Fruit fly (Drosophila melanogaster): Measurements from ENCODE around the gene Cyp308a1.

Gene Cyp308a1

DNA sequence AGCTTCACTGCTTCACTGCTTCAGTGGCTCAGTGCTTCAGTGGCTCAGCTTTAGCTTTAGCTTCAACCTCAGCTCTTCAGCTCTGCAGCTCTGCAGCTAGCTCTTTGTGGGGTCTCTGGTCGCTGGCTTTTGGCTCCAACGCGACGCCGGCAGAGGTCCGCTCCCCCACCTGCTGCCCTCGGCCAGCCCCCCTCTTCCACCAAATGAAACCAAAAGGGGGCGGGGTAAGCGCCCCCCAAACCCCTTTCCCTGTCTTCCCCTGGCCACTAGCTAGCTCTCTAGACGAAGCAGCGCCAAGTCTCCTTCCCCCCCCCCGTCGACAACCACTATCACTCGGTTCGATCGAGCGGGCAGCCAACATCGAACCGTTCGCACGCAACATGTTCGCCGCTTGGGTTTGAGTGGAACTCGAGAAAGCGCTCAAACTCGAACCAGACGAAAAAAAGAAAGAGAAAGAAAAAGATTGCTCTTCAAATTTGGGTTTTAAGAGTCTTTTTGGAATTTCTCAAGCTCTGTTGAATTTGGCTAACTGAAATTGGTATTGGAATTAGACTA lies 16.6 kb upstream of the Cyp308a1 start, which contains the start of gene Cyp18a1:
TSS of gene Cyp18a1 (minus strand) at position 95 of the 555 bp plus-strand sequence.
- no peak for TF ChIP-seq noc (tag; optimal IDR thresholded peaks at IDR 0.05)

DNA sequence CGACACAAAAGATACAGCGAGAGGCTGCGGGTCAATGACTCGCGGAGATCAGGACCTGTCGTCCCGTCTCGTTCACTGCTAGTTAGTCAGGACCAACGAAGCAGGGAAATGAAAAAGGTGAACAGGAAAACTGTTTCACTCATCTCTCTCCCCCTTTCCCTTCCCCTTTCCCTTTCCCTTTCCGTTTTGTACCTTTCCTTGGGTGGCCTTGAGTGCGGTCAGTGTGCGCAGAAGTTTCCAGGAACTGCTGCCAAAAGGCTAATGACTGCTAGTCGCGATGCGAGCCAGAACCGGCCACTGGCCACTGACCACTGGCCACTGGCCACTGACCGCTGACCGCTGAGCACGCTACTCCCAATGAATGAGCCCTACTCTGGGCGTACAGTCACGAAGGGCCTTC lies 14.1 kb upstream of the Cyp308a1 start:
- no peak for TF ChIP-seq noc (tag; optimal IDR thresholded peaks at IDR 0.05)

DNA sequence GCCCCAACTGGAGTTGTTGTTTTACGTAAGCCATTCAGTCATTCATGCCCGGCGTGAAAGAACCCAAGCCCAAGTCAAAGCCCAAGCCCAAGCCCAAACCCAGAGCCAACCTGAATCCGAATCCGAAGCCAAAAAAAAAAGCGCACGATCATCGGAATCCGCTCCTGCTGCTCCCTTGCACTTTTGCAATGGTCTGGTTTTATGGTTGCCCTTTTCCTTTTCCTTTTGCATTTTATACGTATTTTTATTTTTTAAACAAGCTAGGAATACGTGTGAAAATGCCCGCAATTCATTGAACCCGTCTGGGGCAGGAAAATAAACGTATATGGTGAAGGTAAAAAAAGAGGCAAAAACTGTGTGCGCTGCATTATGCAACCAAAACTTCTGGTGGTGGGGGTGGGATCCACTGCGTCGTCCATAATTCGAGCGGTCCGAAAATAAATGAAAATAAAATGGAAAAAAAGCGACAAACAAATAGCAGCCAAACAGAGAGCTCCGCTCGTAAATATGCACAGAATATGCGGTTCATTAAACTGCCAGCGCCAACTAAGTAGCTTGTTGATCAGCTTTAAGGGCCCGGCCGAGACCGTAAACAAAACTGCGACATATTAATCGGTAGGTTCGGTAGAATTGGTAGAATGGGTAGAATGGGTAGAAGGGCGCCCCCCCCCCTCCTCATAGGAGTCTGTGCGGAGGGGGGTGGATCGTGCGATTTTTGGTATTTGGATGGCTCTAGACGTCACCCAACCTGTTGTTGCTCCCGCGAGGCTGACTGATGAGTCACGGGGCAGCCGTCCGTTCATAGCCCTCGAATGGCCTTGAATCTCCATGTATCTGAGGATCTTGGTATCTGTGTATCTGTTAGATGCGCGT lies 10.2 kb upstream of the Cyp308a1 start:
- TF ChIP-seq noc (tag; optimal IDR thresholded peaks at IDR 0.05), result no peak

DNA sequence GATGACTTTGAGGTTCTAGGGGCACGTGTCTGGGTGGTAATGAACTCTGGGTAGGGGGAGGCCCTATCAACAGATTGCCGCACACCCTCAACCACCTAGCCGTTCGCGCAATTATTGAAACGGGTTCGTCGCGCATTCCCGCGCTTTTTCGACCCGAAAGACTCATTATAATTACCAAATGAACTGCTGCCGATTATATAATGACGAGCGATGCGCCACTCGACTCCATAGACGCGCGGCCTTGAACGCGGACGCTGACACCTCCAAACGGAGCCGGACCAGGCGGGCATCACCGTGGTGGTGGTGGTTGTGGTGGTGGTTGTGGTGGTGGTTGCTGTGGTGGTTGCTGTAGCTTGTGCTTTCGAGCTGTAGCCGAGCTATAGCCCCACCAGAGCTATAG lies 9.1 kb upstream of the Cyp308a1 start:
- no peak for TF ChIP-seq noc (tag; optimal IDR thresholded peaks at IDR 0.05)

DNA sequence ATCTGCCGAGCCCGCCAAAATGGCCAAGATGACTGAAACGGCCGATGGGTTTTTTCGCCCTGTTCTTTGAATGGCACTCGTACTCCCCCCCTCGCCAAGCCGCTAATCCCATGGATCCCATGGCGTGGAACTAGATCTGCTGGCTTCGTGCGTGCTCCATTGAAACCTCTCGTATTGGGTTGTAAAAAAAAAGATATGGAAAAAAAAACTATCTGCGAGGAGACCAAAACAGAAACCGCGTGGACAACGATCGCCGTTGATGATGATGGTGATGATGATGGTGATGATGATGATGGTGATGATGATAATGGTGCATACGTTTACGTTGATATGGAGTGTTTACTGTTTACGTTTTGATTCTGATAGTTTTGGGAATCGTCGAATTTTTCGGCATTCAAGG lies 7.9 kb upstream of the Cyp308a1 start:
- no peak for TF ChIP-seq noc (tag; optimal IDR thresholded peaks at IDR 0.05)

DNA sequence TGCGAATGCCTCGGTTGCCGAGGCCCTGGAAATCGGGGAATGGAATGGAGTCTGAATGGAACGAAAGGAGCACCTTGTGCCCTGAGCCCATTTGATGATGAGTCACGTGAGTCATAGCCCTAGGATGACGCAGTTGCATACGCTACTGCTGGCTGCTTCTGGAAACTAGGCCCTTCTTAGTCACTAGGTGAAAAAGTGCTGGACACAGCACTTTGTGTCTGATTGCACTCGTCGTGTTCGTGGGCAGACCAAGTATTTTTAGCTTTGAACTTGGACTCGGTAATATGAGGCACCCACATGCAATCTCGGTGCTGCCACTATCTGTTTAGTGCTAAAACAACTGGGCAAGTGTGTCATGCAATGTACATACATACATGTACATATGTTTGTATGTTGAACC lies 7.4 kb upstream of the Cyp308a1 start:
- no peak for TF ChIP-seq noc (tag; optimal IDR thresholded peaks at IDR 0.05)

DNA sequence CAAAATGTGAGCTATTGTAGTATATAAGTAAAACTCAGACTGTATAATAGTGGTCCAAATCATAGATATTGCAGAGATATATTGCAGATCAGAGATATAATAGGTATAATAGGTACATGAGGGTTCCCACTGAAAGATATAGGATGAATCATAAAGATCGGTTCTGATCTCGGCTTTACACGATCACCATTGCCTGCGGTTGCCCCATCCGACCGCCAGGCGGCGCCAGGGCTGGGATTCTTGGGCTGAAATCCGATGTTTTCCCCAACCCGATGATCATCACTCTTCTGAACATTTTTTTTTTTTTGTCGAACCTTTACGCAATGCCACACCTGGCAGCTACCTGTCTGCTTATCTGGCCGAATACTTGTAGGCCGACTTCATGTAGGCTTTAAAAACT lies 5.8 kb upstream of the Cyp308a1 start:
- no peak for TF ChIP-seq noc (tag; optimal IDR thresholded peaks at IDR 0.05)

DNA sequence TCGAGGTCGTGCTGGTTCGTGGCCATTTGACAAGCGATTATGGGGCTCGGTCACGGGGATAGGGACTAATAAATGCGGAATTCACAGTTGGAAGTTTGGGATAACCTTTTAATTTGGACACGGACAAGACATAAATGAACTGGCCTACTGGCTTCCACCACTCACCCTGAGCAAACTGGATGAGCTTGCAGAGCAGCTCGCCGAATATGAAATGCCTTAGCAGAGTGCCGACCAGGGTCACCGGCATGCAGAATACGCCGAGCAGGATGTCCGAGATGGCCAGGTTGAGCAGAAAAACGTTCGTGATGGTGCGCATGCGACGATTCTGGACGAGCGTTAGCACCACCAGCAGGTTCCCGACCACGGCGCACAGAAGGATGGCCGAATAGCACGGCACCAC lies 15.9 kb downstream of the Cyp308a1 start, which contains the start of gene CG42302:
TSS of gene CG42302 (minus strand) at position 101 of the 400 bp plus-strand sequence.
- no peak for TF ChIP-seq noc (tag; optimal IDR thresholded peaks at IDR 0.05)

DNA sequence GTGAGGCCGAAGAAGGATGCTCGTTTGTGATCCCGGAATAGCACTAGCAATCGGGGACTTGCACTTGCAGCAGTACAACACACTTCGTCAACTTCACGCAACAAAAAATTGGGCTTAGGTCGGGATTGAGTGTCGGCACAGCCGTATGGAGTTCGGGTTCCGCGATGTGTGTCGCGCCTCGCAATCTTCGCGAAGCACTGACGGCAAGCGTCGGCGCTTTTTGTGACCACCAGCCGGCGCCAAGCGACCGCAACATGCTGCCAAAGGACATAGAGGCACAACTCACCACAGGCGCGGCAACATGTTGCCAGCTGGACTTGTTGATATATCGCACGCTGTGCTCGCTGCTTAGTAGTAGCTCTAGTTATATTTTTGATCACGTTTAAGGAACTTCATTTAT lies 16.6 kb downstream of the Cyp308a1 start, which contains the start of gene CCKLR-17D1:
TSS of gene CCKLR-17D1 (minus strand) at position 303 of the 400 bp plus-strand sequence.
- TF ChIP-seq noc (tag; optimal IDR thresholded peaks at IDR 0.05), result no peak

DNA sequence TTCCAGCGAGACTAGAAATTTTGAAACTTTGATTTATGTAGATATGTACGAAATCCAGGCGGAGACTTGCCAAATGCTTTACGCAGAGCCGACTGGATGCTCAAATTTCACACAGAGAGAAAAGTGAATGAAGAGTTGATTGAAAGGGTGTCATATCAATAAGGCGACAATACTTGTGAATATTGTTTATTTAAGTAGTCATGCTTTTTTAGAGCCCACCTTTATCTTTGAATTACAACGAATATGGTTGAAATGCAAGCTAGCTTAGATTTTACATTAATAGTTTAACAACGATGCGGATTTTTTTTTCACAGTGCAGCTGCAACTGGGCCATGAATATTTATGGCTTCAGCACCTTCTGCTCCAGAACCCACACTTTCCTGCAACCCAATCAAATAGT lies 30.1 kb downstream of the Cyp308a1 start, which contains the start of gene CG6873:
TSS of gene CG6873 (minus strand) at position 101 of the 400 bp plus-strand sequence.
- TF ChIP-seq noc (tag; optimal IDR thresholded peaks at IDR 0.05), result no peak

DNA sequence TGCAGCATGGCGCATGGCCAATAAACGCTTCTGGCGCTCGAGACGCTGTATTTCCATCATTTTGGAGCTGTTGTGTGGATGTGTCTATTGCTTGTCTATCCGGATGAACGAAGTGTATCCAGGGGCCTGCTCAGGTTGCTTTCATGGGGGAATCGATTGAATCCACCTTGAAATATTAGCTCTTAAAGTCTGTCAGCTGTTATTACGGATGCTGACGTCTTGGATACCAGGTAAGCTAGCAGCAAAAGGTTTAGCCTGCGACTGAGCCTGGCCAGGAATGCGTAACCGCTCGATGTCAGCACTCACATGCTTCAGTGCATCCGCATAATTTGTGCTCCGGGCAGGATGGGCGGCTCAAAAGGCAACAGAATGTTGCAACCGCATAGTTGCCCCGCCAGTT lies 38.5 kb downstream of the Cyp308a1 start, which contains the start of gene CG12609:
TSS of gene CG12609 (minus strand) at position 101 of the 400 bp plus-strand sequence.
- no peak for TF ChIP-seq noc (tag; optimal IDR thresholded peaks at IDR 0.05)

All from whole organism, larva.